Fruit fly (Drosophila melanogaster) whole organism, pupa: ENCODE measurements around the gene abd-A.

Source experiments
- CG9948 ChIP-seq: fragments of 200-800 bp; sonication (Bioruptor generic); optimal IDR thresholded peaks from 2 replicates; lab custom pipeline; 2018; ENCODE audit warnings: missing biosample characterization, mild to moderate bottlenecking, missing genetic modification characterization, moderate library complexity
- fd96Ca ChIP-seq: fragments of 200-800 bp; sonication (Bioruptor generic); IDR thresholded peaks from 3 replicates; pipeline ENCODE4 v1.3.6; 2022; ENCODE audit warnings: missing biosample characterization, missing genetic modification characterization

DNA sequence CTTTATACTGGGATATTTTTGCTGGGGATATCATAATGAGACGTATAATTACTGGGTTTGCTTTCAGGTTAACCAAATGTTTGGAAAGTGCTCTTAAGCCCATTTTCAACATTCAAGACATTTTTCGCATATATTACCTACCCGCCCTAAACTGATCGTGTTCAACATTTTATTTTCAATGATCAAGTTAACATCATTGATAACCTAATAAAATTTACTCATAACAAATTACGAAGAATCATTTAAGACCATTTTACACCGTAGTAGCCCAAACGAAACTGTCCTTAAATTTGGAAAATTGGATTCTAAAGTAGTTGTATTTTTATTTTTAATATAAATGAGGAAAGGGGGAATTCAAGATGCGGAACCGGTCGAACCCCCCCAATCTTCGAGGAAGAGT is 41.8 kb downstream of the abd-A start, which contains the start of gene Glut3:
- no peak for TF ChIP-seq CG9948 (tag; lab: Kevin White, UChicago)
- TF ChIP-seq fd96Ca (GFP tag; lab: Robert Waterston, UW): no peak
